Fruit fly (Drosophila melanogaster): Measurements from ENCODE around the gene Fur1.

- TF ChIP-seq CG5204 (GFP tag; optimal IDR thresholded peaks at IDR 0.05) = no peak
- TF ChIP-seq Clk (GFP tag; optimal IDR thresholded peaks at IDR 0.05) = no peak
- no peak for TF ChIP-seq CG33017 (tag; optimal IDR thresholded peaks at IDR 0.05)
- TF ChIP-seq Hr96 (GFP tag; optimal IDR thresholded peaks at IDR 0.05) = no peak
- no peak for TF ChIP-seq CG12768 (GFP tag; optimal IDR thresholded peaks at IDR 0.05)
- TF ChIP-seq toe (GFP tag; optimal IDR thresholded peaks at IDR 0.05) = no peak
- TF ChIP-seq cnc (optimal IDR thresholded peaks at IDR 0.05) = no peak
- TF ChIP-seq CG7045 (GFP tag; optimal IDR thresholded peaks at IDR 0.05) = no peak
- TF ChIP-seq CG1620 (GFP tag; optimal IDR thresholded peaks at IDR 0.05) = no peak
- peak; percentile 66 for TF ChIP-seq kay (GFP tag; ENCODE audit: borderline replicate concordance)
Measured at dm6 chr3R:25446482-25447300, 26.2 kb downstream of the Fur1 start.
